Fruit fly (Drosophila melanogaster): Measurements from ENCODE around the gene p.

p gene

dm6 chr3R:8701197-8701596 is 30.7 kb upstream of the p start:
- TF ChIP-seq pan (optimal IDR thresholded peaks at IDR 0.05) (no peak), h (GFP tag; optimal IDR thresholded peaks at IDR 0.05) (no peak), dsf (GFP tag; optimal IDR thresholded peaks at IDR 0.05; ENCODE audit: borderline replicate concordance) (no peak), Sp1 (GFP tag; optimal IDR thresholded peaks at IDR 0.05) (no peak), jim (GFP tag; optimal IDR thresholded peaks at IDR 0.05) (no peak), Dif (GFP tag; optimal IDR thresholded peaks at IDR 0.05; ENCODE audit: partially characterized antibody) (no peak), Hr83 (GFP tag; optimal IDR thresholded peaks at IDR 0.05; ENCODE audit: poor library complexity, severe bottlenecking) (no peak), sv (GFP tag; optimal IDR thresholded peaks at IDR 0.05) (no peak), brk (GFP tag; optimal IDR thresholded peaks at IDR 0.05) (no peak), HLH106 (tag; optimal IDR thresholded peaks at IDR 0.05) (no peak), CG9705 (GFP tag; optimal IDR thresholded peaks at IDR 0.05) (no peak), Hr78 (GFP tag; optimal IDR thresholded peaks at IDR 0.05) (no peak), usp (GFP tag; optimal IDR thresholded peaks at IDR 0.05) (no peak), N (GFP tag; optimal IDR thresholded peaks at IDR 0.05) (no peak), CrebA (GFP tag; optimal IDR thresholded peaks at IDR 0.05; ENCODE audit: borderline replicate concordance) (no peak), Jra (GFP tag; optimal IDR thresholded peaks at IDR 0.05) (no peak), Rel (GFP tag; optimal IDR thresholded peaks at IDR 0.05) (no peak), Rel (tag; optimal IDR thresholded peaks at IDR 0.05) (no peak)

dm6 chr3R:8700660-8701059 is 30.2 kb upstream of the p start:
- no peak for TF ChIP-seq Dif (GFP tag; optimal IDR thresholded peaks at IDR 0.05; ENCODE audit: partially characterized antibody)
- no peak for TF ChIP-seq brk (GFP tag; optimal IDR thresholded peaks at IDR 0.05)
- no peak for TF ChIP-seq dsf (GFP tag; optimal IDR thresholded peaks at IDR 0.05; ENCODE audit: borderline replicate concordance)
- TF ChIP-seq sv (GFP tag; optimal IDR thresholded peaks at IDR 0.05): no peak

- TF ChIP-seq ey (GFP tag; optimal IDR thresholded peaks at IDR 0.05) (no peak), OdsH (GFP tag; optimal IDR thresholded peaks at IDR 0.05) (no peak), usp (GFP tag; optimal IDR thresholded peaks at IDR 0.05) (no peak), Dfd (GFP tag; optimal IDR thresholded peaks at IDR 0.05) (no peak), dsf (GFP tag; optimal IDR thresholded peaks at IDR 0.05; ENCODE audit: borderline replicate concordance) (no peak), Abd-B (GFP tag; optimal IDR thresholded peaks at IDR 0.05) (no peak), rgr (GFP tag; optimal IDR thresholded peaks at IDR 0.05) (no peak), dl (GFP tag; optimal IDR thresholded peaks at IDR 0.05; ENCODE audit: insufficient read depth in 1 of 2, partially characterized antibody in 2 of 2) (no peak), N (GFP tag; optimal IDR thresholded peaks at IDR 0.05) (no peak), Hr78 (GFP tag; optimal IDR thresholded peaks at IDR 0.05) (no peak)
These were observed 28.7 kb upstream of the p start for dm6 chr3R:8699230-8699629.

- no peak for TF ChIP-seq Myc (optimal IDR thresholded peaks at IDR 0.05)
- no peak for TF ChIP-seq br (GFP tag; optimal IDR thresholded peaks at IDR 0.05)
- no peak for TF ChIP-seq dl (GFP tag; optimal IDR thresholded peaks at IDR 0.05; ENCODE audit: insufficient read depth in 1 of 2, partially characterized antibody in 2 of 2)
- no peak for TF ChIP-seq jim (GFP tag; optimal IDR thresholded peaks at IDR 0.05)
- TF ChIP-seq Dif (GFP tag; optimal IDR thresholded peaks at IDR 0.05; ENCODE audit: partially characterized antibody): no peak
- no peak for TF ChIP-seq CrebA (GFP tag; optimal IDR thresholded peaks at IDR 0.05; ENCODE audit: borderline replicate concordance)
- no peak for TF ChIP-seq GATAd (GFP tag; optimal IDR thresholded peaks at IDR 0.05)
- no peak for TF ChIP-seq Abd-B (GFP tag; optimal IDR thresholded peaks at IDR 0.05)
- TF ChIP-seq N (GFP tag; optimal IDR thresholded peaks at IDR 0.05): no peak
- TF ChIP-seq sv (GFP tag; optimal IDR thresholded peaks at IDR 0.05): no peak
These were observed 27.3 kb upstream of the p start, which contains the start of gene hb for dm6 chr3R:8697772-8698259. hb (minus strand) TSS chr3R:8697822.

dm6 chr3R:8694110-8694826 is 23.8 kb upstream of the p start:
- TF ChIP-seq CrebA (GFP tag; optimal IDR thresholded peaks at IDR 0.05; ENCODE audit: borderline replicate concordance) (peak; percentile 39), Abd-B (GFP tag; optimal IDR thresholded peaks at IDR 0.05) (no peak), Sp1 (GFP tag; optimal IDR thresholded peaks at IDR 0.05) (peak; percentile 79)

dm6 chr3R:8686446-8686845 is 16.0 kb upstream of the p start:
- TF ChIP-seq foxo (GFP tag; optimal IDR thresholded peaks at IDR 0.05): no peak
- TF ChIP-seq Hr78 (GFP tag; optimal IDR thresholded peaks at IDR 0.05): no peak
- no peak for TF ChIP-seq Hnf4 (GFP tag; optimal IDR thresholded peaks at IDR 0.05)
